Worm (Caenorhabditis elegans): ENCODE measurements around the gene col-14.

Gene col-14

ce11 chrIV:7722806-7723205 is 30.4 kb upstream of the col-14 start, which contains the start of gene C50F7.6:
TSS of gene C50F7.6 (minus strand) at chrIV:7723199.
- TF ChIP-seq blmp-1 (tag; optimal IDR thresholded peaks at IDR 0.05) (no peak), pha-4 (tag; optimal IDR thresholded peaks at IDR 0.05) (no peak), lin-32 (GFP tag; optimal IDR thresholded peaks at IDR 0.05) (no peak)

- TF ChIP-seq nhr-237 (tag; optimal IDR thresholded peaks at IDR 0.05): no peak
- no peak for TF ChIP-seq pha-4 (tag; optimal IDR thresholded peaks at IDR 0.05)
- TF ChIP-seq blmp-1 (tag; optimal IDR thresholded peaks at IDR 0.05): no peak
- no peak for TF ChIP-seq sem-2 (GFP tag; optimal IDR thresholded peaks at IDR 0.05)
- TF ChIP-seq snpc-4 (tag; optimal IDR thresholded peaks at IDR 0.05): no peak
- TF ChIP-seq ham-2 (GFP tag; optimal IDR thresholded peaks at IDR 0.05): no peak
- TF ChIP-seq ztf-11 (tag; optimal IDR thresholded peaks at IDR 0.05): no peak
- peak; percentile 5 for TF ChIP-seq mab-5 (tag; optimal IDR thresholded peaks at IDR 0.05)
- no peak for TF ChIP-seq flh-1 (GFP tag; optimal IDR thresholded peaks at IDR 0.05)
- no peak for TF ChIP-seq ceh-39 (tag; optimal IDR thresholded peaks at IDR 0.05)
- no peak for TF ChIP-seq unc-120 (tag; optimal IDR thresholded peaks at IDR 0.05; ENCODE audit: poor library complexity, severe bottlenecking)
- peak; percentile 95 for TF ChIP-seq unc-62 (GFP tag; optimal IDR thresholded peaks at IDR 0.05)
- TF ChIP-seq lin-32 (GFP tag; optimal IDR thresholded peaks at IDR 0.05): no peak
Measured at ce11 chrIV:7723555-7723954, 29.7 kb upstream of the col-14 start.

- TF ChIP-seq ceh-39 (tag; optimal IDR thresholded peaks at IDR 0.05) (no peak), mep-1 (tag; optimal IDR thresholded peaks at IDR 0.05) (no peak), ces-1 (GFP tag; optimal IDR thresholded peaks at IDR 0.05) (no peak), nhr-237 (tag; optimal IDR thresholded peaks at IDR 0.05) (no peak), bed-3 (GFP tag; optimal IDR thresholded peaks at IDR 0.05) (no peak), M03D4.4 (tag; optimal IDR thresholded peaks at IDR 0.05) (no peak), hlh-1 (tag; optimal IDR thresholded peaks at IDR 0.05) (no peak), blmp-1 (tag; optimal IDR thresholded peaks at IDR 0.05) (no peak), nhr-28 (tag; optimal IDR thresholded peaks at IDR 0.05) (no peak), mls-2 (tag; optimal IDR thresholded peaks at IDR 0.05) (no peak), flh-1 (GFP tag; optimal IDR thresholded peaks at IDR 0.05) (no peak), lin-13 (tag; optimal IDR thresholded peaks at IDR 0.05) (no peak), drap-1 (GFP tag; optimal IDR thresholded peaks at IDR 0.05) (no peak), nhr-76 (tag; optimal IDR thresholded peaks at IDR 0.05) (no peak), ztf-11 (tag; optimal IDR thresholded peaks at IDR 0.05) (no peak), pha-4 (tag; optimal IDR thresholded peaks at IDR 0.05) (no peak), mab-5 (tag; optimal IDR thresholded peaks at IDR 0.05) (no peak), ham-2 (GFP tag; optimal IDR thresholded peaks at IDR 0.05) (no peak)
Measured at ce11 chrIV:7724912-7725311, 28.3 kb upstream of the col-14 start.

ce11 chrIV:7726325-7726724 is 26.9 kb upstream of the col-14 start, which contains the start of gene C50F7.5:
TSS of gene C50F7.5 (plus strand) at chrIV:7726719.
- TF ChIP-seq M03D4.4 (tag; optimal IDR thresholded peaks at IDR 0.05): no peak
- TF ChIP-seq cnd-1 (tag; optimal IDR thresholded peaks at IDR 0.05): no peak
- no peak for TF ChIP-seq ham-2 (GFP tag; optimal IDR thresholded peaks at IDR 0.05)
- no peak for TF ChIP-seq tbx-8 (GFP tag; optimal IDR thresholded peaks at IDR 0.05)
- no peak for TF ChIP-seq nhr-12 (tag; optimal IDR thresholded peaks at IDR 0.05)
- no peak for TF ChIP-seq ztf-11 (tag; optimal IDR thresholded peaks at IDR 0.05)
- TF ChIP-seq mls-2 (tag; optimal IDR thresholded peaks at IDR 0.05): no peak
- TF ChIP-seq ceh-83 (GFP tag; optimal IDR thresholded peaks at IDR 0.05): no peak
- TF ChIP-seq zip-8 (tag; optimal IDR thresholded peaks at IDR 0.05): no peak
- TF ChIP-seq sptf-1 (tag; optimal IDR thresholded peaks at IDR 0.05): no peak
- TF ChIP-seq elt-1 (tag; optimal IDR thresholded peaks at IDR 0.05; ENCODE audit: borderline replicate concordance, insufficient read depth): no peak
- no peak for TF ChIP-seq hlh-1 (tag; optimal IDR thresholded peaks at IDR 0.05)
- TF ChIP-seq drap-1 (GFP tag; optimal IDR thresholded peaks at IDR 0.05): no peak
- no peak for TF ChIP-seq elt-3 (tag; optimal IDR thresholded peaks at IDR 0.05)
- no peak for TF ChIP-seq bed-3 (GFP tag; optimal IDR thresholded peaks at IDR 0.05)
- no peak for TF ChIP-seq lin-32 (GFP tag; optimal IDR thresholded peaks at IDR 0.05)
- no peak for TF ChIP-seq pha-4 (tag; optimal IDR thresholded peaks at IDR 0.05)

- TF ChIP-seq nhr-12 (tag; optimal IDR thresholded peaks at IDR 0.05) (no peak), ceh-39 (tag; optimal IDR thresholded peaks at IDR 0.05) (no peak), M03D4.4 (tag; optimal IDR thresholded peaks at IDR 0.05) (no peak), lsy-2 (tag; optimal IDR thresholded peaks at IDR 0.05) (no peak), nhr-76 (tag; optimal IDR thresholded peaks at IDR 0.05) (no peak), ztf-11 (tag; optimal IDR thresholded peaks at IDR 0.05) (no peak), ham-2 (GFP tag; optimal IDR thresholded peaks at IDR 0.05) (no peak), sem-2 (GFP tag; optimal IDR thresholded peaks at IDR 0.05) (no peak), cnd-1 (tag; optimal IDR thresholded peaks at IDR 0.05) (no peak), blmp-1 (tag; optimal IDR thresholded peaks at IDR 0.05) (no peak), ceh-83 (GFP tag; optimal IDR thresholded peaks at IDR 0.05) (no peak), nhr-2 (tag; optimal IDR thresholded peaks at IDR 0.05) (no peak), unc-120 (tag; optimal IDR thresholded peaks at IDR 0.05; ENCODE audit: poor library complexity, severe bottlenecking) (no peak), nhr-28 (tag; optimal IDR thresholded peaks at IDR 0.05) (no peak), nhr-237 (tag; optimal IDR thresholded peaks at IDR 0.05) (no peak), sptf-1 (tag; optimal IDR thresholded peaks at IDR 0.05) (no peak), mls-2 (tag; optimal IDR thresholded peaks at IDR 0.05) (no peak), mab-5 (tag; optimal IDR thresholded peaks at IDR 0.05) (no peak)
Measured at ce11 chrIV:7727258-7727657, 25.9 kb upstream of the col-14 start.

Data from whole organism, mixed stage, embryonic.